Fruit fly (Drosophila melanogaster): Measurements from ENCODE around the gene CG13445.

The CG13445 gene

dm6 chr3L:15802655-15803054 lies 6.6 kb upstream of the CG13445 start:
- TF ChIP-seq CG8478 (optimal IDR thresholded peaks at IDR 0.05) (no peak), CTCF (optimal IDR thresholded peaks at IDR 0.05) (no peak)

DNA sequence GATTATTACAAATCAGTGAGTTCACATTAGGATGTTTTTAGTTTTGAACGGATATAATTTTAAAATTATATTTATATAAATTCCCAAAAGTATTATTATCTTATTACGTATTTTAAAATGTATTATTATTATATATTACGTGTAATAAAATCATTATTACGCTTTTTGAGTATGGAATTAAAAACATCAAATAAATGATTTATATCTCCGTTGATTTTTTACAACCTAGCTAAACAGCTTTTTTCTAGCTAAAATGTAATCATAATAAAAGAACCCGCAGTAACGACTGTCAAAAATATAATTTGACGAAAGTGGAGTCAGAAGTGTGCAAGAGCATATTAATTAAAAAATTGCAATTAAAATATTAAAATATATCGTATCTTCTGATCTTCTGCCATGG lies 1.3 kb upstream of the CG13445 start, which contains the start of gene CG6244:
CG6244 (plus strand) TSS at position 301 of the 400 bp plus-strand sequence.
- TF ChIP-seq CTCF (optimal IDR thresholded peaks at IDR 0.05) (no peak), CG8478 (optimal IDR thresholded peaks at IDR 0.05) (no peak)

dm6 chr3L:15808667-15809066 lies 618 bp upstream of the CG13445 start:
- TF ChIP-seq CG8478 (optimal IDR thresholded peaks at IDR 0.05) (no peak), CTCF (optimal IDR thresholded peaks at IDR 0.05) (no peak)

dm6 chr3L:15809768-15810167 lies 483 bp downstream of the CG13445 start:
- TF ChIP-seq CTCF (optimal IDR thresholded peaks at IDR 0.05) = no peak
- TF ChIP-seq CG8478 (optimal IDR thresholded peaks at IDR 0.05) = no peak

dm6 chr3L:15813988-15814387 lies 4.7 kb downstream of the CG13445 start:
- TF ChIP-seq CG8478 (optimal IDR thresholded peaks at IDR 0.05) (no peak), CTCF (optimal IDR thresholded peaks at IDR 0.05) (no peak)

dm6 chr3L:15815353-15816142 lies 6.3 kb downstream of the CG13445 start:
- TF ChIP-seq CTCF (optimal IDR thresholded peaks at IDR 0.05) (no peak), CG8478 (optimal IDR thresholded peaks at IDR 0.05) (no peak)

DNA sequence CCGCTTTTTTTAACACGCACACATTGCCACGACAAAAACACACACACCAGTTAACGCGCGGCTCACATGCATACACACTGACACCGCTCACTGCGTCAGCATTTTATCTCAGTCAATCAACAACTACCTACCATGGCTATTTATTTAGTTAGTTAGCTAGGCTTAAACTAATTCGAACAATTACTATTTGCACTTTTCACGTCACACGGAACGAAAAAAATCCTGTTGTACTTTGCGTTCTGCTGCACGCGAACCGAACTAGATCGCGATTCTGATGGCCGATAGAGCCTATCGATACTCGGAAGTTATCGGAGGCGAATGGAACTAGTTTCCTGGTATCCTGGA lies 6.8 kb downstream of the CG13445 start, which contains the start of gene fwe:
fwe (minus strand) TSS at position 268 of the 345 bp plus-strand sequence.
- TF ChIP-seq CG8478 (optimal IDR thresholded peaks at IDR 0.05) (no peak), CTCF (optimal IDR thresholded peaks at IDR 0.05) (peak in 1 of 2 experiments; percentile 19)

DNA sequence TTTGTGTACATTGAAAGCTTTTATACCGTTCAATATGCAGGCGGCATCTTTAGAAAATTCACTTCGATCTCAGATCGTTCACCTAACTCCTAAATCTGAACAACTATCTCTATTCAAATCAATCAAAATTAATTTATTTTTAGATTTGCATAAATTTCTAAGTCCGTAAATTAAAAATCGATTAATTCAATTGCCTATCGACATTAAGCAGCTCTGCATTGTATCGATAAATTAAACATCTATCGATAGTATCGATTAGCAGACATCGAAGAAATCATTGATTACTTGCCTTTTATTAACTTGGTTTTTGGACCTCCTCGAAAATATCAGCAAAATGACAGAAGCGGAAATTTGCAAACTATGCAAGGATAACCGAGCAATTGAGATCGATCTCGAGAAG lies 7.4 kb downstream of the CG13445 start, which contains the start of gene CkIIalpha-i1:
CkIIalpha-i1 (plus strand) TSS at position 266 of the 400 bp plus-strand sequence.
- TF ChIP-seq CG8478 (optimal IDR thresholded peaks at IDR 0.05) = no peak
- TF ChIP-seq CTCF (optimal IDR thresholded peaks at IDR 0.05) = no peak

DNA sequence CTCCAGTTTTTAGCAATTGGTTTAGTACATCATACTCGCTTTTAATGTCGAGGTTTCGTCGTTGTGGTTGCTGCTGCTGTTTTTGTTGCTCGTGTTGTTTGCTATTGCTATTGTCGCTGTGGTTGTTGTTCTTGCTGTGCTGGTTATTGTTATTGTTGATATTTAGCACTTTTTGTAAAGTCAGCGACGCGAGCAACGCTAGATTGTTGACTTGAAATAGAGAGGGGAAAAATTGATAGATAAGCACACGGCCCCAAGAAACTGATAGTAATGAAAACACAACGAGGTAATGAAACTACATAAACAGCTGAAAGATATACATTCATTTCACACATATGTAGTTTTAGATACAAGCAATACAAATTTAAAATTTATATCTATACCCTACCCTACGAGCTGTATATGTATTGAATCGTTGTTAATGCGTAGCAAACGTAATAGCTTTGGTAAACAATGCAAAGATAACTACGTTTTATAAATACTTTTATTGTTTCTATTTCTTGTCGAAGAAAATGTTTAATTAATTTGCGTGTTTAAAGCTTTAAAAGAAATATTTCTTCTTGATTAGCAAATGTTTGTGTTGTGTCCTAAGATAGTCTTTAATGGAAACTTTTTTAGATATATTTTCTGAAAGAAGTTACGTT lies 14.6 kb downstream of the CG13445 start:
- no peak for TF ChIP-seq CG8478 (optimal IDR thresholded peaks at IDR 0.05)
- no peak for TF ChIP-seq CTCF (optimal IDR thresholded peaks at IDR 0.05)

- TF ChIP-seq CTCF (optimal IDR thresholded peaks at IDR 0.05) (no peak), CG8478 (optimal IDR thresholded peaks at IDR 0.05) (no peak)
Observed at dm6 chr3L:15824537-15824936, 15.3 kb downstream of the CG13445 start.

DNA sequence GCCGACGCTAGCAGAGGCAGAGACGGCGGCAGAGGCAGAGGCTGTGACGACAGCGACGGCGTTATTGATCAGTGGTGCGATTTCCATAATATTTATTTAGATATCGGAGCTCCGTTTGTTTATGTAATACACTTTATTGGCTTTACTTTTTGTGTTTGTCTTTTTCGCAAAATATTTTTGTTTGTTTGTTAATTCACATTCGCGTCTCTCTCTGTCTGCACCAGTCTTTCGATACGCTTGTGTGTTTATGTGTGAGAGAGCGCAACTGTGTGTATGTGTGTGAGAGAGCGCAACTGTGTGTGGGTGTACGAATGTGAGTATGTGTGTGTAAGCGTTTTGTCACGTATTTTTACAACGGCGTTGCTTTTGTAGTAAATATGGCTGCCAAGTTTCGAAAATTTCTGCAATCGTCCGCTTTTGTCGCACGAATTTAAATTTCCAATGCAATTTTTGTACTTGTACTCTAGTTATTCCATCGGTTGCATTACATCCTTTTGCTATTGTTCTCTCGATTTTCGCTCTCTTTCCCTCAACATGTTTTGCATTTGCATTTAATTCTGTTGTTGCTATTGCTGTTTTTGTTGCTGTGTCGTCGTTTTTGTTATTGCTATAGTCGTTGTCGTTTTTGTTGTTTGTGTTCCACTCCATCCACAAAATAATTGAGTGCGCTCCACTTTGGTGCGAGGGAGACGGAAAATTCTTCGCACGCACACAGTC lies 16.4 kb downstream of the CG13445 start:
- no peak for TF ChIP-seq CG8478 (optimal IDR thresholded peaks at IDR 0.05)
- no peak for TF ChIP-seq CTCF (optimal IDR thresholded peaks at IDR 0.05)

dm6 chr3L:15826347-15826984 lies 17.2 kb downstream of the CG13445 start, which contains the start of the genes DCP2 and dbo:
Gene DCP2, minus strand, starts transcription at chr3L:15826423.
Gene dbo, plus strand, starts transcription at chr3L:15826888.
- no peak for TF ChIP-seq CTCF (optimal IDR thresholded peaks at IDR 0.05)
- TF ChIP-seq CG8478 (optimal IDR thresholded peaks at IDR 0.05) = no peak

DNA sequence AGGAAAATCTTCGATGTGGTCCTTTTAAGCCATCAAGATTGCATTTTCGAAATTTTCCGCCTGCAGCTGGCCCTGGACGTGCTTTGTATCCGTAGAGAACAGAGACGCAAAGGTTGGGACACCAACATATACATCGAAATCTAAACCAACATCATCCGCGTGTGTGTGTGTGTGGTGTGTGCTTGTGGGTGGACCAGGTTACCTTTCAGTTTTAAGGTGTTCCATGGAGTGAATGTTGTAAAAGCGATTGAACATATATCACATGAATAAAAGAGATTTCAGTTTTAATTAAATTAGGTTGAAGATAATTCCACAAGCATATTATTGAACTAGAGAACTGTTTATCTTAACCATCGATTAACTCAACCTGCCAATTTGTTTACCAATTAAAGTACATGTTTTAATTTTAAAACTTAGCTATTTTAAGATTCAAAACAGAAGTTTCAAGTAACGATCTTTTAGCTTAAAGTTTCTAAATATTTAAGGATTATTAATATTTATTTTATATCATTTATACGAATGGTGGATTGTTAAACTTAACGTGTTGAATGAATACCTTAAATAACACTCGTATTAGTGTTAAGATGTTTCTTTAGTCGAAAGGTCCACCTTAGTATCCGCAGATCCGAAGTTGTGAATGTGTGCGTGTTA lies 17.8 kb downstream of the CG13445 start:
- no peak for TF ChIP-seq CTCF (optimal IDR thresholded peaks at IDR 0.05)
- no peak for TF ChIP-seq CG8478 (optimal IDR thresholded peaks at IDR 0.05)

DNA sequence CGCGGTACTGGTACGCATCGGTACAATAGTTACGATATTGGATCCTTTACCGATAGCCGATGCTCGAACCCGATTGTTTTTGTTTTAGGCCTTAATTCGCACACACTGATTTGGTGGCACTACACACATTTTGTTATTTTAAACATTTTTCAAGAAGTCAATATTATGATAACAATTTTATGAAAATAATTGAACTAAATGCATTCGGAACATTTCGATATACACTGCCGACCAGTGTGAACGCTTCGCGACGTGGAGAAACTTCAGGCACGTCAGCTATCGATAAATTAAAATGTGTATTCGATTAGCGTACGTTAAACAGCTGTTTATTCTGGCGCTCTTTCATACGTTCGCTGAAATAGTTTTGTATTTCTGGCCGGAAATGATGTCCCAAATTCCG lies 22.9 kb downstream of the CG13445 start, which contains the start of gene CG12713:
CG12713 (plus strand) TSS at position 319 of the 400 bp plus-strand sequence.
- TF ChIP-seq CG8478 (optimal IDR thresholded peaks at IDR 0.05) (no peak), CTCF (optimal IDR thresholded peaks at IDR 0.05) (peak in 1 of 2 experiments; percentile 38)

Measured in S2 (cell line).